Worm (Caenorhabditis elegans): Measurements from ENCODE around the gene scl-9.

DNA sequence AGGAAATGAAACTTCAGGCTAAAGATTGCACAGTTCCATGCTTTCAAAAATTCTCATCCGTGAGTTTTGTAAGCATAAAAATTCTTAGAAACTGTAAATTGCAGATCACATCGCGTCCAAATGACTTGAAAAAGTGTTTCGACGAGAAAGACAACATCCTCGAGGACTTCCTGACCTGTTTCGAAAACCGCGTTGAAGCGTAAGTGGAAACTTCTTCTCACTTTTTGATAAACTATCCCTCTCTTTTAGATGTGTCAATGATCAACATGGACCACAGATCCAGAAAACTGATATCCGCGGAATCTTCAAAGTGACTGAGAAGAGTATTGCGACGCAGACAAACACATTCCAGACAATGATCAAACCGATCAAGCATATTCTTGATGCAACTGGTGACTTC lies 33.9 kb downstream of the scl-9 start:
- TF ChIP-seq ama-1 (optimal IDR thresholded peaks at IDR 0.05) (no peak), B0310.2 (tag; optimal IDR thresholded peaks at IDR 0.05) (no peak), tbx-11 (GFP tag; IDR thresholded peaks at IDR 0.05) (no peak), pes-1 (GFP tag; IDR thresholded peaks at IDR 0.05) (no peak), ets-7 (tag; optimal IDR thresholded peaks at IDR 0.05) (no peak), aly-1 (tag; optimal IDR thresholded peaks at IDR 0.05) (no peak), sea-1 (GFP tag; conservative IDR thresholded peaks at IDR 0.05) (no peak), hnd-1 (tag; optimal IDR thresholded peaks at IDR 0.05) (no peak), hmbx-1 (tag; optimal IDR thresholded peaks at IDR 0.05) (no peak), flt-1 (GFP tag; IDR thresholded peaks at IDR 0.05) (no peak), hmg-4 (GFP tag; optimal IDR thresholded peaks at IDR 0.05) (no peak), F13C5.2 (tag; optimal IDR thresholded peaks at IDR 0.05) (no peak), scrt-1 (GFP tag; IDR thresholded peaks at IDR 0.05) (no peak), tbx-37 (GFP tag; conservative IDR thresholded peaks at IDR 0.05) (no peak)

Measured in whole organism, early embryonic.